Worm (Caenorhabditis elegans) whole organism, L2 larva: ENCODE results near the gene msd-2.

Experiments used
- aly-2 ChIP-seq: fragments of 150-350 bp; optimal IDR thresholded peaks from 2 replicates; lab custom pipeline; 2014; ENCODE audit warnings: missing biosample characterization, missing genetic modification characterization
- lin-11 ChIP-seq: fragments of 150-350 bp; sonication (generic microtip); optimal IDR thresholded peaks from 2 replicates; lab custom pipeline; 2014; ENCODE audit warnings: missing biosample characterization, missing genetic modification characterization, inconsistent platforms, mixed read lengths
- lin-13 ChIP-seq: fragments of 150-350 bp; optimal IDR thresholded peaks from 2 replicates; lab custom pipeline; 2014; ENCODE audit warnings: missing biosample characterization, missing genetic modification reagents, missing genetic modification characterization

DNA sequence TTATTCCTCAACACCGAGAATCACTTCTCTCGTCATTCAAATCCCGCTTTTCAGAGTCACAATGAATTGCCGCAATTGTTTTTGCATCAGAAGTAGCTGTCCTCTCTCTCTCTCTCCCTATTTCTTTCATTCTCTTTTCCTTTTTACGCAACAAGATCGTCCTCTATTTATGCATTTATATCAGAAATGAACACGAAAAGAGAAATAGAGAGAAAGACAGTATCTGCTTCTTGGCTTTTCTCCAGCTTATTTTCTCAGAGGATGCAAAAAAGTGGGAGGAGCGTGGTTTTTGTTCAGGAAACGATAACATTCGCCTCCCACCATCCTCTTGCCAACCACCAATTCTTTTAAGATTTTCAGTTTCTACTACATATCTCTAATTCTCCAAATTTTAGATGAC is 46.0 kb upstream of the msd-2 start, which contains the start of gene mam-2:
- no peak for TF ChIP-seq lin-11 (tag; lab: Kevin White, UChicago)
- no peak for TF ChIP-seq lin-13
- no peak for TF ChIP-seq aly-2 (tag; lab: Kevin White, UChicago)
